Comparison of ENCODE assay signal across 3 fruit fly cellular contexts in genomic region chr3L:12079319-12079933, dm6.
A peak's percentile ranks its signal among the peaks of the same experiment; 100 is the strongest.
TF ChIP-seq lines count a peak whose summit lies in the region.

No protein-coding gene starts in this region.

- no peak for TF ChIP-seq CTCF in whole organism, embryonic (GFP tag; optimal IDR thresholded peaks at IDR 0.05; lab: Kevin White, UChicago)

TF ChIP-seq in whole organism, embryonic, 481 proteins besides CTCF, POLR2A, EP300 and RAD21 (continues in another document):
- TF ChIP-seq disco-r (GFP tag; optimal IDR thresholded peaks at IDR 0.05; lab: Kevin White, UChicago) (no peak), pzg (GFP tag; optimal IDR thresholded peaks at IDR 0.05; lab: Kevin White, UChicago) (no peak), Blimp-1 (GFP tag; optimal IDR thresholded peaks at IDR 0.05; lab: Kevin White, UChicago) (peak; percentile 12), sens (GFP tag; lab: Kevin White, UChicago) (peak; percentile 36), exex (tag; optimal IDR thresholded peaks at IDR 0.05; lab: Kevin White, UChicago) (peak; percentile 95), fd96Cb (tag; optimal IDR thresholded peaks at IDR 0.05; lab: Kevin White, UChicago) (no peak), gce (GFP tag; IDR thresholded peaks at IDR 0.05; lab: Robert Waterston, UW) (no peak), ftz-f1 (GFP tag; optimal IDR thresholded peaks at IDR 0.05; lab: Kevin White, UChicago) (no peak), ac (GFP tag; optimal IDR thresholded peaks at IDR 0.05; lab: Kevin White, UChicago) (no peak), mirr (GFP tag; optimal IDR thresholded peaks at IDR 0.05; lab: Kevin White, UChicago) (peak; percentile 76), CG10543 (GFP tag; optimal IDR thresholded peaks at IDR 0.05; lab: Kevin White, UChicago) (peak; percentile 7), CG17361 (GFP tag; IDR thresholded peaks at IDR 0.05; lab: Robert Waterston, UW) (no peak), CG6765 (GFP tag; optimal IDR thresholded peaks at IDR 0.05; lab: Kevin White, UChicago) (no peak), CG34376 (GFP tag; optimal IDR thresholded peaks at IDR 0.05; lab: Kevin White, UChicago) (peak; percentile 14), knrl (GFP tag; IDR thresholded peaks at IDR 0.05; lab: Robert Waterston, UW; ENCODE audit: partially characterized antibody) (no peak), ind (GFP tag; optimal IDR thresholded peaks at IDR 0.05; lab: Kevin White, UChicago) (no peak), Ets97D (GFP tag; optimal IDR thresholded peaks at IDR 0.05; lab: Kevin White, UChicago) (no peak), CG12769 (tag; optimal IDR thresholded peaks at IDR 0.05; lab: Kevin White, UChicago) (peak; percentile 17), lov (optimal IDR thresholded peaks at IDR 0.05; lab: Kevin White, UChicago) (no peak), lov (GFP tag; IDR thresholded peaks at IDR 0.05; lab: Robert Waterston, UW) (no peak), HHEX (GFP tag; optimal IDR thresholded peaks at IDR 0.05; lab: Kevin White, UChicago) (no peak), CG16815 (GFP tag; optimal IDR thresholded peaks at IDR 0.05; lab: Kevin White, UChicago) (no peak), usp (GFP tag; optimal IDR thresholded peaks at IDR 0.05; lab: Kevin White, UChicago) (no peak), kah (GFP tag; optimal IDR thresholded peaks at IDR 0.05; lab: Kevin White, UChicago) (no peak), grn (GFP tag; optimal IDR thresholded peaks at IDR 0.05; lab: Kevin White, UChicago) (peak; percentile 47), CG6683 (GFP tag; optimal IDR thresholded peaks at IDR 0.05; lab: Kevin White, UChicago) (no peak), Vsx1 (GFP tag; optimal IDR thresholded peaks at IDR 0.05; lab: Kevin White, UChicago) (peak; percentile 64), Ada2b (GFP tag; IDR thresholded peaks at IDR 0.05; lab: Robert Waterston, UW) (no peak), kni (GFP tag; optimal IDR thresholded peaks at IDR 0.05; lab: Kevin White, UChicago) (peak; percentile 44), sug (tag; optimal IDR thresholded peaks at IDR 0.05; lab: Kevin White, UChicago) (peak; percentile 55), Pdp1 (GFP tag; optimal IDR thresholded peaks at IDR 0.05; lab: Kevin White, UChicago) (peak in 1 of 2 experiments; percentile 90), lbe (GFP tag; optimal IDR thresholded peaks at IDR 0.05; lab: Kevin White, UChicago) (peak; percentile 3)

TF ChIP-seq in whole organism, prepupa, 60 proteins besides CTCF, POLR2A, EP300 and RAD21:
- TF ChIP-seq vri (GFP tag; optimal IDR thresholded peaks at IDR 0.05; lab: Kevin White, UChicago), result peak; percentile 95
- TF ChIP-seq CG32006 (GFP tag; optimal IDR thresholded peaks at IDR 0.05; lab: Kevin White, UChicago), result no peak
- peak; percentile 70 for TF ChIP-seq Blimp-1 (GFP tag; optimal IDR thresholded peaks at IDR 0.05; lab: Kevin White, UChicago)
- TF ChIP-seq svp (GFP tag; lab: Kevin White, UChicago), result peak; percentile 22
- no peak for TF ChIP-seq spab (GFP tag; optimal IDR thresholded peaks at IDR 0.05; lab: Kevin White, UChicago)
- TF ChIP-seq Sox102F (GFP tag; optimal IDR thresholded peaks at IDR 0.05; lab: Kevin White, UChicago), result peak; percentile 25
- peak; percentile 38 for TF ChIP-seq Eip78C (GFP tag; lab: Kevin White, UChicago)

TF ChIP-seq in whole organism, wandering third instar larva, 38 proteins besides CTCF, POLR2A, EP300 and RAD21:
- TF ChIP-seq sv (GFP tag; optimal IDR thresholded peaks at IDR 0.05; lab: Kevin White, UChicago), result no peak
- peak; percentile 10 for TF ChIP-seq h (GFP tag; optimal IDR thresholded peaks at IDR 0.05; lab: Kevin White, UChicago)
- no peak for TF ChIP-seq Rel (GFP tag; optimal IDR thresholded peaks at IDR 0.05; lab: Kevin White, UChicago)
- peak; percentile 80 for TF ChIP-seq Rel (tag; optimal IDR thresholded peaks at IDR 0.05; lab: Kevin White, UChicago)
- no peak for TF ChIP-seq woc (GFP tag; optimal IDR thresholded peaks at IDR 0.05; lab: Kevin White, UChicago)
- TF ChIP-seq CrebA (GFP tag; optimal IDR thresholded peaks at IDR 0.05; lab: Kevin White, UChicago; ENCODE audit: borderline replicate concordance), result peak; percentile 8
- TF ChIP-seq Dif (GFP tag; optimal IDR thresholded peaks at IDR 0.05; lab: Kevin White, UChicago; ENCODE audit: partially characterized antibody), result no peak
- peak; percentile 25 for TF ChIP-seq CG9705 (GFP tag; optimal IDR thresholded peaks at IDR 0.05; lab: Kevin White, UChicago)
- no peak for TF ChIP-seq Hr78 (GFP tag; optimal IDR thresholded peaks at IDR 0.05; lab: Kevin White, UChicago)
- no peak for TF ChIP-seq N (GFP tag; optimal IDR thresholded peaks at IDR 0.05; lab: Kevin White, UChicago)
- TF ChIP-seq psq (GFP tag; optimal IDR thresholded peaks at IDR 0.05; lab: Kevin White, UChicago), result peak; percentile 47
- TF ChIP-seq Vsx2 (GFP tag; optimal IDR thresholded peaks at IDR 0.05; lab: Kevin White, UChicago; ENCODE audit: partially characterized antibody), result no peak
- no peak for TF ChIP-seq dl (GFP tag; optimal IDR thresholded peaks at IDR 0.05; lab: Kevin White, UChicago; ENCODE audit: insufficient read depth in 1 of 2, partially characterized antibody in 2 of 2)
- peak; percentile 9 for TF ChIP-seq Sp1 (GFP tag; optimal IDR thresholded peaks at IDR 0.05; lab: Kevin White, UChicago)
- no peak for TF ChIP-seq OdsH (GFP tag; optimal IDR thresholded peaks at IDR 0.05; lab: Kevin White, UChicago)
- TF ChIP-seq brk (GFP tag; optimal IDR thresholded peaks at IDR 0.05; lab: Kevin White, UChicago), result no peak
- TF ChIP-seq tai (GFP tag; optimal IDR thresholded peaks at IDR 0.05; lab: Kevin White, UChicago), result no peak
- no peak for TF ChIP-seq Mio (GFP tag; optimal IDR thresholded peaks at IDR 0.05; lab: Kevin White, UChicago)
- peak; percentile 18 for TF ChIP-seq fru (GFP tag; optimal IDR thresholded peaks at IDR 0.05; lab: Kevin White, UChicago)
- TF ChIP-seq ey (GFP tag; optimal IDR thresholded peaks at IDR 0.05; lab: Kevin White, UChicago), result no peak
- no peak for TF ChIP-seq br (GFP tag; optimal IDR thresholded peaks at IDR 0.05; lab: Kevin White, UChicago)

Comparison
In these comparisons a context has a peak if more than half of its experiments do, and no peak if none do; other contexts are left out.
1. Of the 7 proteins assayed by ChIP-seq in both whole organism, embryonic and whole organism, prepupa: peak only in whole organism, embryonic: none; only in whole organism, prepupa: Sox102F; in both: Blimp-1; in neither: 5.